Worm (Caenorhabditis elegans): Measurements from ENCODE around the gene F35E8.9.

The F35E8.9 gene

DNA sequence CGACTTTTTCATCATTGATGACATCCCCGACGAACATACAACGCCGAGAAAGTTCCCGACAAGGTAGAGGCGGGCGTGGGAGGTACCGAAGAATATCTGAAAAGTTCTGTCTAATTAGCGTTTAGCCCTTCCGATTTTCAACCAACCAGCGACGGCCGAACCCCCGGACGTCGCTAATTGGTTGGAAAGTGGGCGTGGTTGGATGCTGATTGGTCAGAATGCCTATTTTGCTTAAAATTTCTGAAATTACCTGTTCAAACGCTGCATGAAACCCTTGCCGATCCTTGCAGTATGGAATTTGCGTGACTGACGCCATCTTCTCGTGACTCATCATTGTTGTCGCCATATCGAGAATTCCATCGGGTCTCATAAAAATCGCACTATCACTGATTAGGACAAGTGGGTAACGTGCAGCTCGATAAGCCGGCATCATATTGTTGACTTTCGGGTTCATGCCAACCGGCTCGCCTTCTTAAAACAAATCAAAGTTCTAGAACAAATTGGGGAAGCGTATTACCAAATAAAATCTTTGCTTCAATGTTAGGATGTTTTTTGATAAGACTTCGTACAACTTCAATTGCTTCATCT is 29.6 kb downstream of the F35E8.9 start:
- TF ChIP-seq lin-13 (tag; optimal IDR thresholded peaks at IDR 0.05) (no peak), nhr-12 (tag; optimal IDR thresholded peaks at IDR 0.05) (no peak), M03D4.4 (tag; optimal IDR thresholded peaks at IDR 0.05) (no peak), nhr-76 (tag; optimal IDR thresholded peaks at IDR 0.05) (no peak), pha-4 (tag; optimal IDR thresholded peaks at IDR 0.05) (no peak), blmp-1 (tag; optimal IDR thresholded peaks at IDR 0.05) (no peak), flh-1 (GFP tag; optimal IDR thresholded peaks at IDR 0.05) (no peak), tbx-8 (GFP tag; optimal IDR thresholded peaks at IDR 0.05) (no peak), nhr-2 (tag; optimal IDR thresholded peaks at IDR 0.05) (no peak), zip-8 (tag; optimal IDR thresholded peaks at IDR 0.05) (no peak), bed-3 (GFP tag; optimal IDR thresholded peaks at IDR 0.05) (no peak), ces-1 (GFP tag; optimal IDR thresholded peaks at IDR 0.05) (no peak), unc-120 (tag; optimal IDR thresholded peaks at IDR 0.05; ENCODE audit: poor library complexity, severe bottlenecking) (no peak), ceh-83 (GFP tag; optimal IDR thresholded peaks at IDR 0.05) (no peak)

- TF ChIP-seq cnd-1 (tag; optimal IDR thresholded peaks at IDR 0.05) (no peak), pha-4 (tag; optimal IDR thresholded peaks at IDR 0.05) (no peak), nhr-28 (tag; optimal IDR thresholded peaks at IDR 0.05) (no peak), ceh-39 (tag; optimal IDR thresholded peaks at IDR 0.05) (no peak), ces-1 (GFP tag; optimal IDR thresholded peaks at IDR 0.05) (no peak), unc-39 (tag; optimal IDR thresholded peaks at IDR 0.05) (no peak), lin-32 (GFP tag; optimal IDR thresholded peaks at IDR 0.05) (no peak)
These were observed 31.4 kb downstream of the F35E8.9 start, which contains the start of gene T06C12.9 for ce11 chrV:15885967-15886366. Gene T06C12.9 (minus strand): TSS chrV:15886067.

DNA sequence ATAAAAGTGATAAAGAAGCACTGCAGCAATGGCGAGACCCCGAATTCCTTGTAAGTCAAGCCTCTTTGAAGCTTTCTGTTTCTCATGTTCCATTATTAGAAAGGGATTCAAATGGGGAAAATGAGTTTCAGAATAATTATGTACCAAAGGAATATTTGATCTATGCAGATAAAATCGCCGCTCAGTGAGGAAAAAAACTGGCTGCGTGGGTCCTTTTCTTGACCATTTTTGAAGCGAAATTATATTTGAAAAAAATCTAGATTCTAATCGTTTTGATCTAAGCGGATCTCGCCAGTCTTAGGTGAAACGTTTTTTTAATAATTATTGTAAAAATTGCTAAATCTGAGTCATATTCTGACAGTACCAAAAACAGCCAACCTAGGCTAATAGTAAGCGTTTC is 32.7 kb downstream of the F35E8.9 start, which contains the start of gene oac-42:
Gene oac-42 (minus strand): TSS at position 101 of the 400 bp plus-strand sequence.
- no peak for TF ChIP-seq ham-2 (GFP tag; optimal IDR thresholded peaks at IDR 0.05)
- no peak for TF ChIP-seq elt-3 (tag; optimal IDR thresholded peaks at IDR 0.05)
- TF ChIP-seq nhr-28 (tag; optimal IDR thresholded peaks at IDR 0.05) = no peak
- TF ChIP-seq ceh-39 (tag; optimal IDR thresholded peaks at IDR 0.05) = no peak
- no peak for TF ChIP-seq ztf-11 (tag; optimal IDR thresholded peaks at IDR 0.05)
- TF ChIP-seq nhr-237 (tag; optimal IDR thresholded peaks at IDR 0.05) = no peak
- TF ChIP-seq lin-32 (GFP tag; optimal IDR thresholded peaks at IDR 0.05) = no peak
- no peak for TF ChIP-seq ceh-43 (GFP tag; optimal IDR thresholded peaks at IDR 0.05)
- TF ChIP-seq elt-1 (tag; optimal IDR thresholded peaks at IDR 0.05; ENCODE audit: borderline replicate concordance, insufficient read depth) = no peak
- no peak for TF ChIP-seq snpc-4 (tag; optimal IDR thresholded peaks at IDR 0.05)

DNA sequence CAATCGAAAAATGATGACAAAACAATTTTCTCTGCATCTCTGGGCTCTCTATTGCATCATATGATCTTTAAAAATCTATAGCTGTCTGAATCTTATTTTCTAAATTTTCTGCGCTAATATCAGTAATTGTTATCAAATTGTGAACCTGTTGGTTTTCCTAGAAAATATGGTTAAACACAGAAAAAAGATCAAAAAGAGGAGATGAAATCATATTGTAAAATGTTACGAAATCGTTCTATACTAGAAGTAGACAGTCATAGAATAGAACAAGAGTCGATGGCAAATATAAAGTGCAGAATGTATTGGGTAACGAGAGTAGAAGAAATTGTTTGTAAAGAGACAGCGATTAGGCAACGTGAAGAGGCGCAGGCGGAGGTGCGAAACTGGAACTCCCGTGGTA is 36.7 kb downstream of the F35E8.9 start:
- TF ChIP-seq flh-1 (GFP tag; optimal IDR thresholded peaks at IDR 0.05) = no peak
- TF ChIP-seq nhr-28 (tag; optimal IDR thresholded peaks at IDR 0.05) = no peak
- no peak for TF ChIP-seq mab-5 (tag; optimal IDR thresholded peaks at IDR 0.05)
- TF ChIP-seq blmp-1 (tag; optimal IDR thresholded peaks at IDR 0.05) = no peak
- peak; percentile 57 for TF ChIP-seq nhr-237 (tag; optimal IDR thresholded peaks at IDR 0.05)
- no peak for TF ChIP-seq lin-13 (tag; optimal IDR thresholded peaks at IDR 0.05)
- TF ChIP-seq mep-1 (tag; optimal IDR thresholded peaks at IDR 0.05) = no peak
- no peak for TF ChIP-seq lsy-2 (tag; optimal IDR thresholded peaks at IDR 0.05)

ce11 chrV:15880033-15880432 is 37.3 kb downstream of the F35E8.9 start:
- TF ChIP-seq mep-1 (tag; optimal IDR thresholded peaks at IDR 0.05) = no peak
- no peak for TF ChIP-seq zip-8 (tag; optimal IDR thresholded peaks at IDR 0.05)
- no peak for TF ChIP-seq nhr-237 (tag; optimal IDR thresholded peaks at IDR 0.05)

DNA sequence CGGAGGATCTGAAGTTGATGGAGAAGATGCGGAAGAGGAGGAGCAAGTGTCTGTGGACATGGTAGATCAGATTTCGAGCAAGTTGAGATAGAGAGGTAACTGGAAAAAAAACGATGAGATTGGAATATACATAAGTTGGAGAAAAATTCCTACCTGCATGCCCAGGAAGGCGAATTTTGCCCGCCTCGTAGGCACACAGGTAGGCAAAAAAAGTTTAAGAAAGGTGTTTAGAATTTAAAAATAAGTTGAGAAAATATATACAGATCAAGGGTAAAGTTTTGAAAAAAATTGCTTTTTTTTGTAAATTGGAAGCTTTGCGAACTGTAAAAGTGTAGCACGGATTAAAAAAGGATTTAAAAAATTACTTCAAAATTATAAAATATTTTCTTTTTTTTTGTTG is 37.9 kb downstream of the F35E8.9 start, which contains the start of gene nhr-84:
Gene nhr-84 (minus strand): TSS at position 101 of the 400 bp plus-strand sequence.
- TF ChIP-seq nhr-237 (tag; optimal IDR thresholded peaks at IDR 0.05) (no peak), unc-62 (GFP tag; optimal IDR thresholded peaks at IDR 0.05) (no peak), nhr-2 (tag; optimal IDR thresholded peaks at IDR 0.05) (no peak), nhr-28 (tag; optimal IDR thresholded peaks at IDR 0.05) (no peak), sem-2 (GFP tag; optimal IDR thresholded peaks at IDR 0.05) (no peak), mep-1 (tag; optimal IDR thresholded peaks at IDR 0.05) (no peak), elt-1 (tag; optimal IDR thresholded peaks at IDR 0.05; ENCODE audit: borderline replicate concordance, insufficient read depth) (no peak), tbx-8 (GFP tag; optimal IDR thresholded peaks at IDR 0.05) (no peak), cnd-1 (tag; optimal IDR thresholded peaks at IDR 0.05) (no peak), drap-1 (GFP tag; optimal IDR thresholded peaks at IDR 0.05) (no peak), elt-3 (tag; optimal IDR thresholded peaks at IDR 0.05) (no peak), M03D4.4 (tag; optimal IDR thresholded peaks at IDR 0.05) (no peak), lin-13 (tag; optimal IDR thresholded peaks at IDR 0.05) (no peak), ztf-11 (tag; optimal IDR thresholded peaks at IDR 0.05) (no peak), lsy-2 (tag; optimal IDR thresholded peaks at IDR 0.05) (no peak), ham-2 (GFP tag; optimal IDR thresholded peaks at IDR 0.05) (no peak)

All from whole organism, mixed stage, embryonic.